Fruit fly (Drosophila melanogaster) whole organism, embryonic: Measurements from ENCODE around the gene dpr20.

Experiments
- BtbVII ChIP-seq: fragments of 200-800 bp; sonication (Bioruptor generic); optimal IDR thresholded peaks from 3 replicates; lab custom pipeline; 2017; ENCODE audit warnings: missing biosample characterization, mild to moderate bottlenecking, missing genetic modification characterization
- CG12659 ChIP-seq: fragments of 200-800 bp; sonication (Bioruptor generic); optimal IDR thresholded peaks from 3 replicates; lab custom pipeline; 2017; ENCODE audit warnings: mild to moderate bottlenecking, missing biosample characterization, missing genetic modification reagents, missing genetic modification characterization
- CG1603 ChIP-seq: fragments of 200-800 bp; sonication (Bioruptor generic); optimal IDR thresholded peaks from 2 replicates; lab custom pipeline; 2019; ENCODE audit warnings: missing biosample characterization, mild to moderate bottlenecking, missing genetic modification characterization, moderate library complexity
- CG2129 ChIP-seq: fragments of 200-800 bp; sonication (Bioruptor generic); IDR thresholded peaks from 2 replicates; pipeline ENCODE4 v1.3.6; 2022; ENCODE audit warnings: missing biosample characterization, missing genetic modification characterization; ENCODE audit not compliant: partially characterized antibody
- CG2712 ChIP-seq: fragments of 200-800 bp; optimal IDR thresholded peaks from 3 replicates; lab custom pipeline; 2019; ENCODE audit warnings: missing biosample characterization, mild to moderate bottlenecking, missing genetic modification characterization, moderate library complexity
- CG31365 ChIP-seq: fragments of 200-800 bp; sonication (Bioruptor generic); optimal IDR thresholded peaks from 2 replicates; lab custom pipeline; 2018; ENCODE audit warnings: missing biosample characterization, mild to moderate bottlenecking, missing genetic modification characterization
- CG32532 ChIP-seq: fragments of 200-800 bp; sonication (Bioruptor generic); IDR thresholded peaks from 2 replicates; pipeline ENCODE4 v1.3.6; 2022; ENCODE audit warnings: missing biosample characterization, missing genetic modification characterization
- CG33213 ChIP-seq: fragments of 200-800 bp; sonication (Bioruptor generic); optimal IDR thresholded peaks from 3 replicates; lab custom pipeline; 2016; ENCODE audit warnings: missing biosample characterization, missing genetic modification characterization
- CG3407 ChIP-seq: fragments of 200-800 bp; sonication (Bioruptor generic); optimal IDR thresholded peaks from 2 replicates; lab custom pipeline; 2018; ENCODE audit warnings: missing biosample characterization, mild to moderate bottlenecking, missing genetic modification characterization
- CG34224 ChIP-seq: fragments of 200-800 bp; sonication (Bioruptor generic); IDR thresholded peaks from 3 replicates; pipeline ENCODE4 v1.3.6; 2022; ENCODE audit warnings: missing biosample characterization, missing genetic modification characterization; ENCODE audit not compliant: partially characterized antibody
- CG4617 ChIP-seq: fragments of 200-800 bp; sonication (Bioruptor generic); optimal IDR thresholded peaks from 3 replicates; lab custom pipeline; 2016; ENCODE audit warnings: missing biosample characterization, missing genetic modification characterization, borderline replicate concordance
- CG5953 ChIP-seq: fragments of 200-800 bp; sonication (Bioruptor generic); IDR thresholded peaks from 2 replicates; pipeline ENCODE4 v1.3.6; 2022; ENCODE audit warnings: missing biosample characterization, missing genetic modification characterization
- CG7987 ChIP-seq: fragments of 200-800 bp; sonication (Bioruptor generic); optimal IDR thresholded peaks from 2 replicates; lab custom pipeline; 2018; ENCODE audit warnings: missing biosample characterization, mild to moderate bottlenecking, missing genetic modification characterization, moderate library complexity
- CG8388 ChIP-seq: fragments of 200-800 bp; sonication (Bioruptor generic); optimal IDR thresholded peaks from 2 replicates; lab custom pipeline; 2019; ENCODE audit warnings: missing biosample characterization, mild to moderate bottlenecking, missing genetic modification characterization, moderate library complexity
- Dad ChIP-seq: fragments of 200-800 bp; sonication (Bioruptor generic); optimal IDR thresholded peaks from 3 replicates; lab custom pipeline; 2016; ENCODE audit warnings: missing biosample characterization, missing genetic modification characterization
- Dp ChIP-seq: fragments of 200-800 bp; sonication (Bioruptor generic); optimal IDR thresholded peaks from 2 replicates; lab custom pipeline; 2018; ENCODE audit warnings: missing biosample characterization, mild to moderate bottlenecking, missing genetic modification characterization, moderate library complexity
- Elba2 ChIP-seq: fragments of 200-800 bp; sonication (Bioruptor generic); optimal IDR thresholded peaks from 3 replicates; lab custom pipeline; 2016; ENCODE audit warnings: missing biosample characterization, missing genetic modification characterization
- Ets65A ChIP-seq: fragments of 200-800 bp; sonication (Bioruptor generic); peaks from one replicate; lab custom pipeline; 2016; ENCODE audit warnings: missing biosample characterization, missing genetic modification characterization
- HLHmδ ChIP-seq: fragments of 200-800 bp; sonication (Bioruptor generic); optimal IDR thresholded peaks from 2 replicates; lab custom pipeline; 2018; ENCODE audit warnings: missing biosample characterization, mild to moderate bottlenecking, missing genetic modification characterization, moderate library complexity
- Hey ChIP-seq: fragments of 200-800 bp; sonication (Bioruptor generic); optimal IDR thresholded peaks from 3 replicates; lab custom pipeline; 2018; ENCODE audit warnings: missing biosample characterization, mild to moderate bottlenecking, missing genetic modification characterization
- MBD-R2 ChIP-seq: fragments of 200-800 bp; sonication (Bioruptor generic); IDR thresholded peaks from 2 replicates; pipeline ENCODE4 v1.3.6; 2022; ENCODE audit warnings: missing biosample characterization, missing genetic modification characterization
- Max ChIP-seq: fragments of 200-800 bp; sonication (Bioruptor generic); optimal IDR thresholded peaks from 2 replicates; lab custom pipeline; 2016; ENCODE audit warnings: missing biosample characterization, mild to moderate bottlenecking, missing genetic modification characterization
- Mrtf ChIP-seq: fragments of 200-800 bp; sonication (Bioruptor generic); IDR thresholded peaks from 3 replicates; pipeline ENCODE4 v1.3.6; 2022; ENCODE audit warnings: missing biosample characterization, missing genetic modification characterization
- Oli ChIP-seq: fragments of 200-800 bp; sonication (Bioruptor generic); optimal IDR thresholded peaks from 2 replicates; lab custom pipeline; 2018; ENCODE audit warnings: missing biosample characterization, mild to moderate bottlenecking, missing genetic modification characterization, moderate library complexity
- Ptx1 ChIP-seq: fragments of 200-800 bp; sonication (Bioruptor generic); IDR thresholded peaks from 2 replicates; pipeline ENCODE4 v1.3.6; 2022; ENCODE audit warnings: missing biosample characterization, missing genetic modification characterization
- Sry-δ ChIP-seq: fragments of 200-800 bp; sonication (Bioruptor generic); optimal IDR thresholded peaks from 2 replicates; lab custom pipeline; 2016; ENCODE audit warnings: missing biosample characterization, missing genetic modification characterization
- Taf1 ChIP-seq: fragments of 200-800 bp; sonication (Bioruptor generic); IDR thresholded peaks from 2 replicates; pipeline ENCODE4 v1.3.6; 2022; ENCODE audit warnings: missing biosample characterization, missing genetic modification characterization
- bsh ChIP-seq, 2 experiments: fragments of 200-800 bp; sonication (Bioruptor generic); optimal IDR thresholded peaks; 2 replicates each; lab custom pipeline; 2017 to 2018; ENCODE audit warnings: mild to moderate bottlenecking in 2 of 2, missing biosample characterization in 2 of 2, missing genetic modification characterization in 2 of 2, moderate library complexity in 1 of 2
- cas ChIP-seq: fragments of 200-800 bp; sonication (Bioruptor generic); IDR thresholded peaks from 2 replicates; pipeline ENCODE4 v1.3.6; 2022; ENCODE audit warnings: missing biosample characterization, missing genetic modification characterization
- chif ChIP-seq, 2 experiments: fragments of 200-800 bp; sonication (Bioruptor generic); optimal IDR thresholded peaks; 3 replicates each; lab custom pipeline; 2016; ENCODE audit warnings: missing biosample characterization in 2 of 2, missing genetic modification characterization in 2 of 2
- ewg ChIP-seq: fragments of 200-800 bp; sonication (Bioruptor generic); optimal IDR thresholded peaks from 3 replicates; lab custom pipeline; 2017; ENCODE audit warnings: mild to moderate bottlenecking, missing biosample characterization, missing genetic modification reagents, missing genetic modification characterization
- fd64A ChIP-seq: fragments of 200-800 bp; sonication (Bioruptor generic); optimal IDR thresholded peaks from 3 replicates; lab custom pipeline; 2018; ENCODE audit warnings: missing biosample characterization, mild to moderate bottlenecking, missing genetic modification characterization
- grau ChIP-seq: fragments of 200-800 bp; optimal IDR thresholded peaks from 3 replicates; lab custom pipeline; 2019; ENCODE audit warnings: missing biosample characterization, mild to moderate bottlenecking, missing genetic modification characterization, moderate library complexity
- her ChIP-seq: fragments of 200-800 bp; sonication (Bioruptor generic); optimal IDR thresholded peaks from 2 replicates; lab custom pipeline; 2016; ENCODE audit warnings: missing biosample characterization, missing genetic modification characterization
- ken ChIP-seq: fragments of 200-800 bp; sonication (Bioruptor generic); IDR thresholded peaks from 3 replicates; pipeline ENCODE4 v1.3.6; 2022; ENCODE audit warnings: missing biosample characterization, missing genetic modification characterization
- lmd ChIP-seq: fragments of 200-800 bp; sonication (Bioruptor generic); IDR thresholded peaks from 2 replicates; pipeline ENCODE4 v1.3.6; 2022; ENCODE audit warnings: missing biosample characterization, missing genetic modification characterization
- luna ChIP-seq: fragments of 200-800 bp; sonication (Bioruptor generic); optimal IDR thresholded peaks from 2 replicates; lab custom pipeline; 2016; ENCODE audit warnings: missing biosample characterization, missing genetic modification characterization
- pan ChIP-seq, 4 experiments: fragments of >200 bp in 3 of 4; fragments of 200-800 bp in 1 of 4; sonication (Bioruptor generic) in 1 of 4; optimal IDR thresholded peaks in 3 of 4; IDR thresholded peaks in 1 of 4; 2 replicates each; pipeline versions ENCODE4 v1.3.6 to Lab custom; 2017 to 2022; ENCODE audit warnings: missing biosample characterization in 2 of 4, missing genetic modification characterization in 2 of 4, mixed read lengths in 1 of 4
- prd ChIP-seq, 3 experiments: fragments of >200 bp in 2 of 3; fragments of 200-800 bp in 1 of 3; sonication (Bioruptor generic) in 1 of 3; optimal IDR thresholded peaks in 2 of 3; IDR thresholded peaks in 1 of 3; 2 replicates in 2 of 3; 3 replicates in 1 of 3; pipeline versions ENCODE4 v1.3.6 to Lab custom; 2017 to 2022; ENCODE audit warnings: missing biosample characterization in 1 of 3, missing genetic modification characterization in 1 of 3
- row ChIP-seq: fragments of 200-800 bp; sonication (Bioruptor generic); IDR thresholded peaks from 3 replicates; pipeline ENCODE4 v1.3.6; 2022; ENCODE audit warnings: missing biosample characterization, missing genetic modification characterization
- salm ChIP-seq: fragments of 200-800 bp; sonication (Bioruptor generic); optimal IDR thresholded peaks from 2 replicates; lab custom pipeline; 2018; ENCODE audit warnings: missing biosample characterization, mild to moderate bottlenecking, missing genetic modification characterization
- sima ChIP-seq: fragments of 200-800 bp; sonication (Bioruptor generic); optimal IDR thresholded peaks from 2 replicates; lab custom pipeline; 2016; ENCODE audit warnings: missing biosample characterization, missing genetic modification characterization
- sisA ChIP-seq: fragments of 200-800 bp; sonication (Bioruptor generic); IDR thresholded peaks from 2 replicates; pipeline ENCODE4 v1.3.6; 2022; ENCODE audit warnings: missing biosample characterization, missing genetic modification characterization
- ssp ChIP-seq: fragments of 200-800 bp; sonication (Bioruptor generic); IDR thresholded peaks from 2 replicates; pipeline ENCODE4 v1.3.6; 2022; ENCODE audit warnings: missing biosample characterization, missing genetic modification characterization
- ttk ChIP-seq: fragments of 200-800 bp; sonication (Bioruptor generic); IDR thresholded peaks from 2 replicates; pipeline ENCODE4 v2.1.2; 2022; ENCODE audit warnings: missing biosample characterization, missing genetic modification characterization
- vvl ChIP-seq: fragments of 200-800 bp; sonication (Bioruptor generic); IDR thresholded peaks from 2 replicates; pipeline ENCODE4 v1.3.6; 2022; ENCODE audit warnings: missing biosample characterization, missing genetic modification characterization
- zen ChIP-seq: fragments of 200-800 bp; sonication (Bioruptor generic); optimal IDR thresholded peaks from 3 replicates; lab custom pipeline; 2018; ENCODE audit warnings: missing biosample characterization, mild to moderate bottlenecking, missing genetic modification characterization, moderate library complexity
- zf30C ChIP-seq: fragments of 200-800 bp; sonication (Bioruptor generic); optimal IDR thresholded peaks from 3 replicates; lab custom pipeline; 2018; ENCODE audit warnings: missing biosample characterization, mild to moderate bottlenecking, missing genetic modification characterization

Gene dpr20

dm6 chr3L:804557-805260 is 52.3 kb downstream of the dpr20 start (continued):
- peak; percentile 39 for TF ChIP-seq Oli (tag; lab: Kevin White, UChicago)
- TF ChIP-seq Ptx1 (GFP tag; lab: Robert Waterston, UW), result 0 out of 2 replicates have a peak, but pooled peaks have one; percentile 17
- 0 out of 2 replicates have a peak, but pooled peaks have one; percentile 19 for TF ChIP-seq lmd (GFP tag; lab: Robert Waterston, UW)
- peak; percentile 6 for TF ChIP-seq Max
- peak; percentile 67 for TF ChIP-seq CG2712 (tag; lab: Kevin White, UChicago)
- no peak for TF ChIP-seq luna (GFP tag; lab: Kevin White, UChicago)
- no peak for TF ChIP-seq Ets65A (GFP tag; lab: Kevin White, UChicago)
- TF ChIP-seq salm (tag; lab: Kevin White, UChicago), result no peak
- no peak for TF ChIP-seq pan (optimal IDR thresholded peaks at IDR 0.05; lab: Kevin White, UChicago)
- TF ChIP-seq pan (GFP tag; optimal IDR thresholded peaks at IDR 0.05 in 1 of 2, IDR thresholded peaks at IDR 0.05 in 1 of 2), result peak in 1 of 2 experiments; percentile 46
- TF ChIP-seq MBD-R2 (GFP tag; lab: Robert Waterston, UW), result peak; percentile 79
- TF ChIP-seq ken (GFP tag; lab: Robert Waterston, UW), result no peak
- TF ChIP-seq HLHmδ (GFP tag; lab: Kevin White, UChicago), result no peak
- TF ChIP-seq CG31365 (tag; lab: Kevin White, UChicago), result no peak
- TF ChIP-seq Taf1 (GFP tag; lab: Robert Waterston, UW), result no peak
- no peak for TF ChIP-seq Sry-δ (GFP tag; lab: Kevin White, UChicago)
- TF ChIP-seq sima, result no peak
- peak; percentile 52 for TF ChIP-seq CG1603 (tag; lab: Kevin White, UChicago)
- TF ChIP-seq Mrtf (GFP tag; lab: Robert Waterston, UW), result no peak
- no peak for TF ChIP-seq Dad (GFP tag; lab: Kevin White, UChicago)
- TF ChIP-seq cas (GFP tag; lab: Robert Waterston, UW), result no peak
- no peak for TF ChIP-seq CG32532 (GFP tag; lab: Robert Waterston, UW)
- no peak for TF ChIP-seq CG34224 (GFP tag; lab: Robert Waterston, UW)
- peak; percentile 89 for TF ChIP-seq Hey (tag; lab: Kevin White, UChicago)
- TF ChIP-seq prd (optimal IDR thresholded peaks at IDR 0.05; lab: Kevin White, UChicago), result no peak
- TF ChIP-seq prd (GFP tag; IDR thresholded peaks at IDR 0.05; lab: Robert Waterston, UW), result peak; percentile 63; the same call in 2 of the 3 replicates
- peak; percentile 56; the same call in 2 of the 3 replicates for TF ChIP-seq row (GFP tag; lab: Robert Waterston, UW)
- peak; percentile 41 for TF ChIP-seq CG8388 (GFP tag; lab: Kevin White, UChicago)
- no peak for TF ChIP-seq sisA (GFP tag; lab: Robert Waterston, UW)
- peak; percentile 58; the same call in 1 of the 2 replicates for TF ChIP-seq vvl (GFP tag; lab: Robert Waterston, UW)
- peak; percentile 12 for TF ChIP-seq zen (tag; lab: Kevin White, UChicago)
- peak; percentile 22 for TF ChIP-seq CG3407
- no peak for TF ChIP-seq CG2129 (GFP tag; lab: Robert Waterston, UW)
- TF ChIP-seq grau (tag; lab: Kevin White, UChicago), result peak; percentile 64
- peak in 1 of 2 experiments; percentile 30 for TF ChIP-seq chif (GFP tag; optimal IDR thresholded peaks at IDR 0.05; lab: Kevin White, UChicago)
- 0 out of 2 replicates have a peak, but pooled peaks have one; percentile 9 for TF ChIP-seq ssp (GFP tag; lab: Robert Waterston, UW)
- no peak for TF ChIP-seq CG33213 (GFP tag; lab: Kevin White, UChicago)
- no peak for TF ChIP-seq zf30C (GFP tag; lab: Kevin White, UChicago)
- peak; percentile 39 for TF ChIP-seq ewg (GFP tag; lab: Kevin White, UChicago)
- no peak for TF ChIP-seq CG12659 (GFP tag; lab: Kevin White, UChicago)
- TF ChIP-seq CG5953 (GFP tag; lab: Robert Waterston, UW), result no peak
- TF ChIP-seq Elba2 (GFP tag; lab: Kevin White, UChicago), result peak; percentile 70
- peak; percentile 25 for TF ChIP-seq BtbVII
- no peak for TF ChIP-seq her (GFP tag; lab: Kevin White, UChicago)
- TF ChIP-seq bsh (GFP tag; optimal IDR thresholded peaks at IDR 0.05; lab: Kevin White, UChicago), result peak in 1 of 2 experiments; percentile 65
- no peak for TF ChIP-seq Dp
- TF ChIP-seq CG4617 (GFP tag; lab: Kevin White, UChicago), result no peak
- 0 out of 2 replicates have a peak, but pooled peaks have one; percentile 17 for TF ChIP-seq ttk
- TF ChIP-seq fd64A (GFP tag; lab: Kevin White, UChicago), result no peak
- no peak for TF ChIP-seq CG7987 (GFP tag; lab: Kevin White, UChicago)
